Worm (Caenorhabditis elegans): ENCODE results near the gene clec-71.

Gene clec-71

DNA sequence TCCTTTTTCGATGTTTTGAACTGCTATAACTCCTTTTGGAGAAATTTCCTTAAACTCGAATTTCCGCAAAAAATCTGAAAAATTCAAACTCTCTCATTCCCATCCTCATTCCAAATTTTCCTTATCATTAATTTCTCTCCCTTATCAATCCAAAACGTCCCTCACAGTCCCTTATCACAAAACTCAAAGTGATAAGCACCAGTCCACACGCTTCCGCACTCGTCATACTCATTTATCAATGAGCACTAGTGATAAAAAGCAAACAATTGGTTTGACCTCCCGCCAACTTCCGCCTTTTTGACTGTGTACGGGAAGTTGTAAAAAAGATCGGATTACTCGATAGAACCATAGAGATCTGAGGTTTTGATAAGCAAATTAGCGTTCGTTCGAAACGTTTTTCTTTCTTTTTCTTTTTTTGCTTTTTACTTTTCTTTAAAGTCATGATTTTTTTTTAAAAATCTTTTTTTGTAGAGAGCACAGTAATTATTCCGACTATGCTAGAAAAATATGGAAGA, 51.4 kb downstream of the clec-71 start, which contains the start of gene clec-78:
TSS of gene clec-78 (plus strand) at position 465 of the 515 bp plus-strand sequence.
- TF ChIP-seq egl-44 (GFP tag; IDR thresholded peaks at IDR 0.05) (0 out of 2 replicates have a peak, but pooled peaks have one; percentile 22), rec-8 (tag; optimal IDR thresholded peaks at IDR 0.05) (no peak), F57A8.1 (GFP tag; optimal IDR thresholded peaks at IDR 0.05) (no peak), ztf-22 (GFP tag; optimal IDR thresholded peaks at IDR 0.05) (peak; percentile 15), atf-7 (tag; optimal IDR thresholded peaks at IDR 0.05) (peak; percentile 67), ama-1 (optimal IDR thresholded peaks at IDR 0.05) (no peak), ama-1 (GFP tag; optimal IDR thresholded peaks at IDR 0.05) (no peak), lag-1 (GFP tag; IDR thresholded peaks at IDR 0.05) (no peak), hmg-1.2 (GFP tag; IDR thresholded peaks at IDR 0.05) (no peak), ets-4 (GFP tag; optimal IDR thresholded peaks at IDR 0.05) (peak; percentile 84), Y95B8A.8 (GFP tag; IDR thresholded peaks at IDR 0.05) (no peak), rpc-1 (optimal IDR thresholded peaks at IDR 0.05) (no peak), rpc-1 (tag; optimal IDR thresholded peaks at IDR 0.05) (no peak), Y67H2A.10 (GFP tag; conservative IDR thresholded peaks at IDR 0.05) (no peak), B0035.1 (tag; optimal IDR thresholded peaks at IDR 0.05) (no peak), lin-54 (GFP tag; optimal IDR thresholded peaks at IDR 0.05) (no peak), zfh-2 (GFP tag; conservative IDR thresholded peaks at IDR 0.05) (no peak), dox-1 (GFP tag; IDR thresholded peaks at IDR 0.05) (peak; percentile 55), ceh-58 (GFP tag; IDR thresholded peaks at IDR 0.05) (no peak), mel-28 (tag; optimal IDR thresholded peaks at IDR 0.05; ENCODE audit: borderline replicate concordance) (no peak), nhr-80 (tag; optimal IDR thresholded peaks at IDR 0.05) (peak; percentile 87), Y53G8AR.9 (GFP tag; conservative IDR thresholded peaks at IDR 0.05) (no peak), lin-26 (GFP tag; IDR thresholded peaks at IDR 0.05) (no peak)

All from whole organism, young adult.